Fruit fly (Drosophila melanogaster) whole organism, embryonic: ENCODE results near the gene SelT.
A peak's percentile ranks its signal among the peaks of the same experiment; 100 is the strongest.

Experiments
- ATbp ChIP-seq: fragments of 200-800 bp; sonication (Bioruptor generic); optimal IDR thresholded peaks from 2 replicates; lab custom pipeline; 2017; ENCODE audit warnings: missing biosample characterization, mild to moderate bottlenecking, missing genetic modification characterization, missing genetic modification reagents
- CG10431 ChIP-seq: fragments of 200-800 bp; sonication (Bioruptor generic); optimal IDR thresholded peaks from 3 replicates; lab custom pipeline; 2018; ENCODE audit warnings: missing biosample characterization, mild to moderate bottlenecking, missing genetic modification characterization
- CG12391 ChIP-seq: fragments of 200-800 bp; sonication (Bioruptor generic); optimal IDR thresholded peaks from 3 replicates; lab custom pipeline; 2018; ENCODE audit warnings: missing biosample characterization, mild to moderate bottlenecking, missing genetic modification characterization, moderate library complexity
- CG13624 ChIP-seq: fragments of 200-800 bp; sonication (Bioruptor generic); optimal IDR thresholded peaks from 2 replicates; lab custom pipeline; 2016; ENCODE audit warnings: missing biosample characterization, missing genetic modification characterization
- CG14710 ChIP-seq: fragments of 200-800 bp; sonication (Bioruptor generic); optimal IDR thresholded peaks from 3 replicates; lab custom pipeline; 2019; ENCODE audit warnings: missing biosample characterization, mild to moderate bottlenecking, missing genetic modification characterization, moderate library complexity
- CG17802 ChIP-seq: fragments of 200-800 bp; sonication (Bioruptor generic); optimal IDR thresholded peaks from 2 replicates; lab custom pipeline; 2018; ENCODE audit warnings: missing biosample characterization, mild to moderate bottlenecking, missing genetic modification characterization, moderate library complexity
- CG31365 ChIP-seq: fragments of 200-800 bp; sonication (Bioruptor generic); optimal IDR thresholded peaks from 2 replicates; lab custom pipeline; 2018; ENCODE audit warnings: missing biosample characterization, mild to moderate bottlenecking, missing genetic modification characterization
- CG3281 ChIP-seq: fragments of 200-800 bp; sonication (Bioruptor generic); optimal IDR thresholded peaks from 3 replicates; lab custom pipeline; 2017; ENCODE audit warnings: missing biosample characterization, mild to moderate bottlenecking, missing genetic modification characterization
- CG34422 ChIP-seq: fragments of 200-800 bp; sonication (Bioruptor generic); IDR thresholded peaks from 3 replicates; pipeline ENCODE4 v1.3.6; 2022; ENCODE audit warnings: missing biosample characterization, missing genetic modification characterization
- CG3995 ChIP-seq: fragments of 200-800 bp; sonication (Bioruptor generic); optimal IDR thresholded peaks from 3 replicates; lab custom pipeline; 2016; ENCODE audit warnings: missing biosample characterization, missing genetic modification characterization
- CG42726 ChIP-seq: fragments of 200-800 bp; sonication (Bioruptor generic); IDR thresholded peaks from 2 replicates; pipeline ENCODE4 v1.3.6; 2022; ENCODE audit warnings: missing biosample characterization, missing genetic modification characterization; ENCODE audit not compliant: partially characterized antibody
- CG5953 ChIP-seq: fragments of 200-800 bp; sonication (Bioruptor generic); IDR thresholded peaks from 2 replicates; pipeline ENCODE4 v1.3.6; 2022; ENCODE audit warnings: missing biosample characterization, missing genetic modification characterization
- CG6272 ChIP-seq: fragments of 200-800 bp; sonication (Bioruptor generic); IDR thresholded peaks from 2 replicates; pipeline ENCODE4 v1.3.6; 2022; ENCODE audit warnings: missing biosample characterization, missing genetic modification characterization
- CG6683 ChIP-seq: fragments of 200-800 bp; sonication (Bioruptor generic); optimal IDR thresholded peaks from 2 replicates; lab custom pipeline; 2017; ENCODE audit warnings: missing biosample characterization, mild to moderate bottlenecking, missing genetic modification characterization, missing genetic modification reagents
- CG6689 ChIP-seq: fragments of 200-800 bp; sonication (Bioruptor generic); IDR thresholded peaks from 2 replicates; pipeline ENCODE4 v1.3.6; 2022; ENCODE audit warnings: missing biosample characterization, missing genetic modification characterization
- CG9437 ChIP-seq: fragments of 200-800 bp; sonication (Bioruptor generic); optimal IDR thresholded peaks from 2 replicates; lab custom pipeline; 2018; ENCODE audit warnings: missing biosample characterization, mild to moderate bottlenecking, missing genetic modification characterization
- CG9609 ChIP-seq: fragments of 200-800 bp; sonication (Bioruptor generic); optimal IDR thresholded peaks from 3 replicates; lab custom pipeline; 2016; ENCODE audit warnings: missing biosample characterization, missing genetic modification characterization
- CG9797 ChIP-seq: fragments of 200-800 bp; sonication (Bioruptor generic); optimal IDR thresholded peaks from 3 replicates; lab custom pipeline; 2018; ENCODE audit warnings: missing biosample characterization, mild to moderate bottlenecking, missing genetic modification characterization
- CG9932 ChIP-seq: fragments of 200-800 bp; sonication (Bioruptor generic); IDR thresholded peaks from 2 replicates; pipeline ENCODE4 v1.3.6; 2022; ENCODE audit warnings: missing biosample characterization, missing genetic modification characterization
- Dll ChIP-seq: fragments of 200-800 bp; sonication (Bioruptor generic); IDR thresholded peaks from 4 replicates; pipeline ENCODE4 v1.3.6; 2022; ENCODE audit warnings: missing biosample characterization, missing genetic modification characterization; ENCODE audit not compliant: partially characterized antibody
- E2f2 ChIP-seq: fragments of 200-800 bp; sonication (Bioruptor generic); IDR thresholded peaks from 2 replicates; pipeline ENCODE4 v1.3.6; 2022; ENCODE audit warnings: missing biosample characterization, missing genetic modification characterization
- Eip74EF ChIP-seq, 2 experiments: fragments of 200-800 bp in 1 of 2; fragments of >200 bp in 1 of 2; sonication (Bioruptor generic) in 1 of 2; optimal IDR thresholded peaks; 2 replicates each; lab custom pipeline; 2017 to 2019; ENCODE audit warnings: missing biosample characterization in 2 of 2, missing genetic modification characterization in 2 of 2, mild to moderate bottlenecking in 1 of 2, moderate library complexity in 1 of 2
- Ets97D ChIP-seq: fragments of 200-800 bp; sonication (Bioruptor generic); optimal IDR thresholded peaks from 3 replicates; lab custom pipeline; 2016; ENCODE audit warnings: missing biosample characterization, missing genetic modification characterization
- NFAT ChIP-seq: fragments of 200-800 bp; sonication (Bioruptor generic); IDR thresholded peaks from 2 replicates; pipeline ENCODE4 v1.3.6; 2022; ENCODE audit warnings: missing biosample characterization, missing genetic modification characterization
- Nf-YA ChIP-seq: fragments of 200-800 bp; sonication (Bioruptor generic); IDR thresholded peaks from 2 replicates; pipeline ENCODE4 v1.3.6; 2022; ENCODE audit warnings: missing biosample characterization, missing genetic modification characterization
- Pdp1 ChIP-seq, 2 experiments: fragments of 200-800 bp; sonication (Bioruptor generic); optimal IDR thresholded peaks; 3 replicates each; lab custom pipeline; 2016; ENCODE audit warnings: missing biosample characterization in 2 of 2, missing genetic modification characterization in 2 of 2, mild to moderate bottlenecking in 1 of 2, moderate library complexity in 1 of 2
- Ssrp ChIP-seq: fragments of 200-800 bp; sonication (Bioruptor generic); optimal IDR thresholded peaks from 2 replicates; lab custom pipeline; 2018; ENCODE audit warnings: missing biosample characterization, mild to moderate bottlenecking, missing genetic modification characterization, moderate library complexity
- Taf1 ChIP-seq: fragments of 200-800 bp; sonication (Bioruptor generic); IDR thresholded peaks from 2 replicates; pipeline ENCODE4 v1.3.6; 2022; ENCODE audit warnings: missing biosample characterization, missing genetic modification characterization
- Trl ChIP-seq, 3 experiments: fragments of >200 bp in 2 of 3; fragments of 200-800 bp in 1 of 3; sonication (Bioruptor generic) in 1 of 3; optimal IDR thresholded peaks; 2 replicates in 1 of 3; 3 replicates in 2 of 3; lab custom pipeline; 2016 to 2017; ENCODE audit warnings: missing biosample characterization in 1 of 3, missing genetic modification characterization in 1 of 3
- ash1 ChIP-seq: fragments of 200-800 bp; sonication (Bioruptor generic); optimal IDR thresholded peaks from 2 replicates; lab custom pipeline; 2018; ENCODE audit warnings: missing biosample characterization, mild to moderate bottlenecking, missing genetic modification characterization
- bbx ChIP-seq: fragments of 200-800 bp; sonication (Bioruptor generic); IDR thresholded peaks from 2 replicates; pipeline ENCODE4 v1.3.6; 2022; ENCODE audit warnings: missing biosample characterization, missing genetic modification characterization; ENCODE audit not compliant: partially characterized antibody
- bsh ChIP-seq, 2 experiments: fragments of 200-800 bp; sonication (Bioruptor generic); optimal IDR thresholded peaks; 2 replicates each; lab custom pipeline; 2017 to 2018; ENCODE audit warnings: mild to moderate bottlenecking in 2 of 2, missing biosample characterization in 2 of 2, missing genetic modification characterization in 2 of 2, moderate library complexity in 1 of 2
- crol ChIP-seq: fragments of 200-800 bp; sonication (Bioruptor generic); IDR thresholded peaks from 2 replicates; pipeline ENCODE4 v1.3.6; 2022; ENCODE audit warnings: missing biosample characterization, missing genetic modification characterization
- crp ChIP-seq, 2 experiments: fragments of 200-800 bp; sonication (Bioruptor generic); optimal IDR thresholded peaks; 2 replicates in 1 of 2; 3 replicates in 1 of 2; lab custom pipeline; 2017; ENCODE audit warnings: missing biosample characterization in 2 of 2, missing genetic modification characterization in 2 of 2, mild to moderate bottlenecking in 1 of 2, moderate library complexity in 1 of 2
- cwo ChIP-seq: fragments of 200-800 bp; sonication (Bioruptor generic); optimal IDR thresholded peaks from 3 replicates; lab custom pipeline; 2017; ENCODE audit warnings: missing biosample characterization, missing genetic modification characterization, mild to moderate bottlenecking, moderate library complexity, missing genetic modification reagents
- gfzf ChIP-seq: fragments of 200-800 bp; sonication (Bioruptor generic); optimal IDR thresholded peaks from 2 replicates; lab custom pipeline; 2016; ENCODE audit warnings: missing biosample characterization, mild to moderate bottlenecking, missing genetic modification characterization, moderate library complexity
- gsb-n ChIP-seq: fragments of 200-800 bp; sonication (Bioruptor generic); optimal IDR thresholded peaks from 3 replicates; lab custom pipeline; 2018; ENCODE audit warnings: missing biosample characterization, mild to moderate bottlenecking, missing genetic modification characterization
- lilli ChIP-seq: fragments of 200-800 bp; sonication (Bioruptor generic); optimal IDR thresholded peaks from 3 replicates; lab custom pipeline; 2016; ENCODE audit warnings: missing biosample characterization, missing genetic modification characterization
- nmo ChIP-seq: fragments of 200-800 bp; sonication (Bioruptor generic); optimal IDR thresholded peaks from 2 replicates; lab custom pipeline; 2018; ENCODE audit warnings: missing biosample characterization, mild to moderate bottlenecking, missing genetic modification characterization, moderate library complexity
- pros ChIP-seq: fragments of 200-800 bp; sonication (Bioruptor generic); optimal IDR thresholded peaks from 3 replicates; lab custom pipeline; 2019; ENCODE audit warnings: missing biosample characterization, mild to moderate bottlenecking, missing genetic modification characterization, moderate library complexity
- row ChIP-seq: fragments of 200-800 bp; sonication (Bioruptor generic); IDR thresholded peaks from 3 replicates; pipeline ENCODE4 v1.3.6; 2022; ENCODE audit warnings: missing biosample characterization, missing genetic modification characterization
- slbo ChIP-seq: fragments of 200-800 bp; sonication (Bioruptor generic); IDR thresholded peaks from 2 replicates; pipeline ENCODE4 v1.3.6; 2022; ENCODE audit warnings: missing biosample characterization, missing genetic modification characterization
- tll ChIP-seq, 2 experiments: fragments of 200-800 bp in 1 of 2; fragments of >200 bp in 1 of 2; sonication (Bioruptor generic) in 1 of 2; optimal IDR thresholded peaks; 2 replicates each; lab custom pipeline; 2017 to 2019; ENCODE audit warnings: missing biosample characterization in 2 of 2, missing genetic modification characterization in 2 of 2, mild to moderate bottlenecking in 1 of 2, moderate library complexity in 1 of 2
- tna ChIP-seq: fragments of 200-800 bp; sonication (Bioruptor generic); IDR thresholded peaks from 2 replicates; pipeline ENCODE4 v1.3.6; 2022; ENCODE audit warnings: missing biosample characterization, missing genetic modification characterization; ENCODE audit not compliant: partially characterized antibody
- tx ChIP-seq: fragments of 200-800 bp; sonication (Bioruptor generic); optimal IDR thresholded peaks from 2 replicates; lab custom pipeline; 2016; ENCODE audit warnings: missing biosample characterization, missing genetic modification characterization
- unc-4 ChIP-seq: fragments of 200-800 bp; sonication (Bioruptor generic); IDR thresholded peaks from 2 replicates; pipeline ENCODE4 v1.3.6; 2022; ENCODE audit warnings: missing biosample characterization, missing genetic modification characterization; ENCODE audit not compliant: partially characterized antibody
- vvl ChIP-seq: fragments of 200-800 bp; sonication (Bioruptor generic); IDR thresholded peaks from 2 replicates; pipeline ENCODE4 v1.3.6; 2022; ENCODE audit warnings: missing biosample characterization, missing genetic modification characterization

The SelT gene

DNA sequence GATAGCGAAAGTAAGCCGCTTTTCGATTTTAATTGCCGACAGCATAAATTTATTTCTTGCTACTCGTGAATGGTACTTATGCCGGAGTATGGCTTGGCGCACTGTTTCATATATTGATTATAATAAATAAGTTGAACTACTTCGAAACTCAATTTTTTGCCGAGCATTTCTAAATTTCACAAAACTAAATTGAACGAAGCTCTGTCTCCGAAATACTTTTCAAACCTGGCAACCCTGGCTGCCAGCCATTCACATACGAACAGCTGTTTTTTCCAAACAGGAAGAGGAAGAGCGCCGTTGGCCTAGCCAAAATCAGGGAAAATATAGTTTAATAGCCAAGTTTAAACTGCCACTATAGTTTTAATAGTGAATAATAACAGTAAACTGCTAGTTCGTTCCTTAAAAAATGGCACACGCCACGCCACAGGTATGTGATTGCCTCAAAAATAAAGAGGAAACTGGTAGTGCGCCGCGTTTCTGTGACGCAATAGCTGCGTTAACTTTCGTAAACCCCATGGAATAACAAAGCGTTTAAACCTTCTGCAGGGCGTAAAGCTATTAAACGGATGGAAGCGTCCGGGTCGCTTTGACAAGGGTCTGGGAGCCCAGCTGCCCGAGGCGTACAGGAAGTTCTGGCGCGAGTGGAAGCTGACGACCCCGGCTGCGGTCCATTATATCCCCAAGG is 36.8 kb upstream of the SelT start, which contains the start of gene mRpL28 (continued):
- TF ChIP-seq CG3995, result peak; percentile 29
- TF ChIP-seq CG9609 (GFP tag; lab: Kevin White, UChicago), result no peak
- TF ChIP-seq ash1 (GFP tag; lab: Kevin White, UChicago), result no peak
- peak; percentile 74 for TF ChIP-seq row (GFP tag; lab: Robert Waterston, UW)
- TF ChIP-seq CG31365 (tag; lab: Kevin White, UChicago), result no peak
- peak; percentile 56; the same call in 1 of the 2 replicates for TF ChIP-seq bbx
- TF ChIP-seq CG34422, result peak; percentile 11; the same call in 1 of the 3 replicates
- TF ChIP-seq lilli (GFP tag; lab: Kevin White, UChicago), result peak; percentile 12
- TF ChIP-seq CG14710, result peak; percentile 31
- peak; percentile 67 for TF ChIP-seq CG9932 (GFP tag; lab: Robert Waterston, UW)
- no peak for TF ChIP-seq tna
- TF ChIP-seq Ssrp (tag; lab: Kevin White, UChicago), result no peak
- peak in 1 of 2 experiments; percentile 38 for TF ChIP-seq Eip74EF (GFP tag; optimal IDR thresholded peaks at IDR 0.05; lab: Kevin White, UChicago)
- TF ChIP-seq Dll (GFP tag; lab: Robert Waterston, UW), result peak; percentile 46; the same call in 1 of the 4 replicates
- TF ChIP-seq gsb-n (tag; lab: Kevin White, UChicago), result no peak
- no peak for TF ChIP-seq Nf-YA (GFP tag; lab: Robert Waterston, UW)
- TF ChIP-seq nmo (GFP tag; lab: Kevin White, UChicago), result peak; percentile 12
- no peak for TF ChIP-seq CG42726 (GFP tag; lab: Robert Waterston, UW)
- TF ChIP-seq unc-4 (GFP tag; lab: Robert Waterston, UW), result peak; percentile 54
- TF ChIP-seq NFAT (GFP tag; lab: Robert Waterston, UW), result no peak
- peak in 1 of 2 experiments; percentile 18 for TF ChIP-seq bsh (GFP tag; optimal IDR thresholded peaks at IDR 0.05; lab: Kevin White, UChicago)
- TF ChIP-seq gfzf (GFP tag; lab: Kevin White, UChicago), result peak; percentile 13
- TF ChIP-seq CG5953 (GFP tag; lab: Robert Waterston, UW), result no peak
- TF ChIP-seq CG6683 (GFP tag; lab: Kevin White, UChicago), result peak; percentile 20
- TF ChIP-seq ATbp (GFP tag; lab: Kevin White, UChicago), result no peak
- TF ChIP-seq crp (GFP tag; optimal IDR thresholded peaks at IDR 0.05; lab: Kevin White, UChicago), result peak; percentile 55 to 95
- no peak for TF ChIP-seq crol (GFP tag; lab: Robert Waterston, UW)
- TF ChIP-seq CG9437 (GFP tag; lab: Kevin White, UChicago), result peak; percentile 28
- peak; percentile 4 for TF ChIP-seq CG17802 (tag; lab: Kevin White, UChicago)
- TF ChIP-seq slbo (GFP tag; lab: Robert Waterston, UW), result peak; percentile 42; the same call in 1 of the 2 replicates
- 0 out of 2 replicates have a peak, but pooled peaks have one; percentile 7 for TF ChIP-seq E2f2 (GFP tag; lab: Robert Waterston, UW)
- TF ChIP-seq Taf1 (GFP tag; lab: Robert Waterston, UW), result no peak
- TF ChIP-seq CG9797, result peak; percentile 21
- TF ChIP-seq Pdp1 (GFP tag; optimal IDR thresholded peaks at IDR 0.05; lab: Kevin White, UChicago), result peak in 1 of 2 experiments; percentile 97
- TF ChIP-seq pros, result no peak
- no peak for TF ChIP-seq CG6272
- peak; percentile 59 for TF ChIP-seq CG13624 (GFP tag; lab: Kevin White, UChicago)
- 0 out of 2 replicates have a peak, but pooled peaks have one; percentile 4 for TF ChIP-seq CG6689 (GFP tag; lab: Robert Waterston, UW)
- TF ChIP-seq CG3281 (GFP tag; lab: Kevin White, UChicago), result peak; percentile 46
- TF ChIP-seq tll (GFP tag; optimal IDR thresholded peaks at IDR 0.05; lab: Kevin White, UChicago), result no peak
- TF ChIP-seq tx (GFP tag; lab: Kevin White, UChicago), result no peak
- peak; percentile 1 for TF ChIP-seq CG10431 (GFP tag; lab: Kevin White, UChicago)
- TF ChIP-seq cwo, result no peak
- TF ChIP-seq Trl (optimal IDR thresholded peaks at IDR 0.05; lab: Kevin White, UChicago), result no peak
- peak; percentile 15 for TF ChIP-seq Trl (GFP tag; optimal IDR thresholded peaks at IDR 0.05; lab: Kevin White, UChicago)
- TF ChIP-seq vvl (GFP tag; lab: Robert Waterston, UW), result no peak; the same call in 1 of the 2 replicates
- TF ChIP-seq CG12391 (tag; lab: Kevin White, UChicago), result peak; percentile 40
- peak; percentile 30 for TF ChIP-seq Ets97D (GFP tag; lab: Kevin White, UChicago)
